Worm (Caenorhabditis elegans): ENCODE data around the gene ran-5.
A peak's percentile ranks its signal among the peaks of the same experiment; 100 is the strongest.

Gene ran-5

DNA sequence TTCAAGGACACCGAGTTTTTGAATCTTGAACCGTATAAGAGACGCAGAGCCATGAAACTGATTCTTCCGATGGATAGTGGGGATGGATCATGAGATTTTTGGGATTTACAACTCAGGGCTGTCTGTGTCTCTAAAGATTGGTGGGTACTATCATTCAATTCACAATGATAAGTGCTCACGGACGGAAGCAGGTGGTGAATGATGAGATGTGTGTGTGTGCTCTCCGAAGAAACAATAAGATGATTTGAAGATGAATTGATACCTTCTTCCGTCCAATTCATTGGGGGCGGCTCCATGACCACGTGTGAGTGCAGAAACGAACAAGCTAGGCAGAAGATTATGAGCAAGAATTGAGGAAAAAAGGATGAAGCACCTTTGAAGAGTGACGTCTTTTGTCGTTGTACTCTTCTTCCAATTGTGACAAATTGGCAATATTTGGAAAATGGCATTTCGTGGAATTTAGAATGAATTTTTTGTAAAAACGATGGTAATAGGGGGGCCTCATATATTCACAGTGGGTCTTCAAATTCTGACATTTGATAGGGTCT, 19.2 kb upstream of the ran-5 start (continued):
- TF ChIP-seq zag-1 (tag; optimal IDR thresholded peaks at IDR 0.05) (no peak), nhr-25 (tag; optimal IDR thresholded peaks at IDR 0.05) (no peak), C34F6.9 (tag; optimal IDR thresholded peaks at IDR 0.05) (peak; percentile 27), lin-11 (tag; optimal IDR thresholded peaks at IDR 0.05) (no peak), blmp-1 (tag; optimal IDR thresholded peaks at IDR 0.05; ENCODE audit: insufficient read depth) (no peak)

DNA sequence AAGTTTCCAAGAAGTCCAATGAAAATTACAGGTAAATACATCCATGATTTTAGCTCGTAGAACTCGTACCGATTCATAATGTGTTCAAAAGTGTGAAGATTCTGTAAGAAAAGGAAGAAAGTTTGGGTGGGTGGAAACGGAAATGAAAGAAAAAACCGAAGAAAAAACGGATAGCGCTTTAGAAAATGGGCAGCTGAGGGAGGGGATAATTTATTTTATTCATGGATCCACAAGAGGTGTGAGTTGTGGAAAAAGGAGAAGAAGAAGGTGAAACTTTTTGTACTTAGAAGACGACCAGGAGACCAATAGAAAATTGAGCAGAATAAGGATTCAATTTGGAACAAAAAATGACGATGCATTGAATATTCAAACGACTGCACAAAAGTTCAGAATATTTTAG, 16.8 kb upstream of the ran-5 start, which contains the start of gene frpr-16:
Gene frpr-16, minus strand, starts transcription at position 101 of the 400 bp plus-strand sequence.
- no peak for TF ChIP-seq blmp-1 (tag; optimal IDR thresholded peaks at IDR 0.05; ENCODE audit: insufficient read depth)
- TF ChIP-seq unc-39 (tag; optimal IDR thresholded peaks at IDR 0.05): no peak
- TF ChIP-seq gmeb-1 (tag; optimal IDR thresholded peaks at IDR 0.05): no peak
- no peak for TF ChIP-seq lin-13 (GFP tag; optimal IDR thresholded peaks at IDR 0.05)
- TF ChIP-seq peb-1 (tag; optimal IDR thresholded peaks at IDR 0.05): no peak
- TF ChIP-seq lin-39 (tag; optimal IDR thresholded peaks at IDR 0.05): no peak
- TF ChIP-seq lsy-2 (tag; optimal IDR thresholded peaks at IDR 0.05): no peak
- TF ChIP-seq zag-1 (tag; optimal IDR thresholded peaks at IDR 0.05): no peak
- TF ChIP-seq nhr-10 (tag; optimal IDR thresholded peaks at IDR 0.05): no peak
- TF ChIP-seq snpc-4 (tag; optimal IDR thresholded peaks at IDR 0.05): no peak
- no peak for TF ChIP-seq nhr-21 (tag; optimal IDR thresholded peaks at IDR 0.05)

DNA sequence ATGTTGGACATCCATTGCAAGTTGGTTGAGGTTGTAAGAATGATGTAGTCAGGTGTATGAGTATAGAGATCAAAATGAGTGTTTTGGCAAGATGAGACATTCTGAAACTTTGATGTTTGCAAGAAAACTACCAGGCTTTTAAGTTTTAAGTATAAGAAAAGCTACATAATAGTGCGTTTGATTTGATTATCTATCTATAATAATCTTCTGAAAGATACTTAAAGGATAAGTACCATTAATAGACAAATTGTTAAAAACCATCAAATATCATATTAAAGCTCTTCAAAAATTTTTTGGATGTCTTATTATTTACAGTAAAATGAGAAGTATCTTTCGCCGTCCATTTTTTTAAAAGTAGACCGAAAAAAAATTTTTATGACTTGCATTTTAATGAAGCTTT, 4.7 kb upstream of the ran-5 start, which contains the start of gene R12C12.10:
Gene R12C12.10, minus strand, starts transcription at position 101 of the 400 bp plus-strand sequence.
- no peak for TF ChIP-seq R02D3.7 (tag; optimal IDR thresholded peaks at IDR 0.05)
- no peak for TF ChIP-seq ama-1 (optimal IDR thresholded peaks at IDR 0.05)
- no peak for TF ChIP-seq ZK546.5 (tag; optimal IDR thresholded peaks at IDR 0.05)
- no peak for TF ChIP-seq C34F6.9 (tag; optimal IDR thresholded peaks at IDR 0.05)
- no peak for TF ChIP-seq nhr-11 (tag; optimal IDR thresholded peaks at IDR 0.05)
- TF ChIP-seq aly-2 (tag; optimal IDR thresholded peaks at IDR 0.05): no peak
- no peak for TF ChIP-seq alr-1 (tag; optimal IDR thresholded peaks at IDR 0.05)
- no peak for TF ChIP-seq mdl-1 (tag; optimal IDR thresholded peaks at IDR 0.05)
- no peak for TF ChIP-seq nhr-77 (tag; optimal IDR thresholded peaks at IDR 0.05)
- no peak for TF ChIP-seq nhr-25 (tag; optimal IDR thresholded peaks at IDR 0.05)
- TF ChIP-seq nhr-21 (tag; optimal IDR thresholded peaks at IDR 0.05): no peak
- no peak for TF ChIP-seq ztf-4 (tag; optimal IDR thresholded peaks at IDR 0.05)

DNA sequence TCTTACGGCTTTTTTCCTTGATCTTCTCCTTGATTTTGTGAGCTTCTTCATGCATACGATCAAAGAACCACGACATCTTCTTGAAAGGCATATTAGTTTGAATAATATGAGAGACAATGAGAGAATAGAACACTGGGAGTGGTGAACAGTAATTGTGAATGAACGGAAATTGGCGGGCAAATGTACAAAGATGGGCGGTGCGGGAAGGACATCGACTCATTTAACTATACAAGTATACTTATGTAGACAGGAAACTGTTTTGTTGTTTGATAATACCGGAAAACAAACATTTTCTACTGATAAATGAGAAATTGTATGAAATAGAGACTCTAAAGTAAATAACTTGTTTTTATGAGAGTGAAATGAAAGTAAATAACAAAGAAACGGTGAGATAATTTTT, 2.9 kb upstream of the ran-5 start, which contains the start of gene R12C12.5:
Gene R12C12.5, minus strand, starts transcription at position 101 of the 400 bp plus-strand sequence.
- TF ChIP-seq zag-1 (tag; optimal IDR thresholded peaks at IDR 0.05) (no peak), skn-1 (tag; optimal IDR thresholded peaks at IDR 0.05) (no peak), mbf-1 (tag; optimal IDR thresholded peaks at IDR 0.05) (no peak), peb-1 (tag; optimal IDR thresholded peaks at IDR 0.05) (no peak), nhr-12 (tag; optimal IDR thresholded peaks at IDR 0.05) (no peak), nhr-77 (tag; optimal IDR thresholded peaks at IDR 0.05) (no peak), lin-11 (tag; optimal IDR thresholded peaks at IDR 0.05) (no peak), ztf-1 (GFP tag; conservative IDR thresholded peaks at IDR 0.05) (no peak), egl-27 (tag; optimal IDR thresholded peaks at IDR 0.05) (no peak), nhr-129 (tag; optimal IDR thresholded peaks at IDR 0.05) (no peak), elt-3 (tag; optimal IDR thresholded peaks at IDR 0.05) (no peak), nhr-25 (tag; optimal IDR thresholded peaks at IDR 0.05) (no peak), lin-13 (GFP tag; optimal IDR thresholded peaks at IDR 0.05) (no peak), gmeb-1 (tag; optimal IDR thresholded peaks at IDR 0.05) (no peak), lsy-2 (tag; optimal IDR thresholded peaks at IDR 0.05) (no peak), alr-1 (tag; optimal IDR thresholded peaks at IDR 0.05) (no peak), fos-1 (tag; optimal IDR thresholded peaks at IDR 0.05) (no peak), C34F6.9 (tag; optimal IDR thresholded peaks at IDR 0.05) (no peak)

DNA sequence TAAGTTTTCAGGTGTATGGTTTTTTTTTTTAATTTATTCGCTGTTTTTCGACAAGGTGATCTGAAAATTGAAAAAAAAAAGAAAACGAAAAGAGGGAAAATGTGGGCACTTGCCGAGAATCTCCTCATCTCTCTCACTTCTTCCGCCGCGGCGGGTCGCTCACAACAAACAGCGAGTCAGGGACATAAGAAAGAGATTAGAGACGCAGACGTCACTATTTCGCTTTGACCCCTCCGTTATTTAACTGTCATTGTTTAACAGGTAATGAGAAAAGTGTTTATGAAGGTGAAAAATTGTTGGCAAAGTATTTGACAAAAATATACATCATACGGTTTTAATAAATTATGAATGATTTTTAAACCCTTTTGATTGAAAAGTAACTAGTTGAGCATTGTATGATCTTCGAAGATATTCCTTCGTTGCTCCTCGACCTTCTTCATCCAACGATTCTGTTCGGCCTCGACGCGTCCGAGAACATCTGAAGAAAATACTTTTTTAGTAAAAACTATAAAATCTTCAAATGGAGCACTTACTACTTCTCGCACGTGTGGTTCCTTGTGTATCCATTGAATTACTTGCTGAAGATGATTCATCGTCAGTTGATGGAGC, 1.8 kb upstream of the ran-5 start:
- TF ChIP-seq nhr-6 (tag; optimal IDR thresholded peaks at IDR 0.05) (no peak), F13H6.1 (tag; optimal IDR thresholded peaks at IDR 0.05) (peak; percentile 2), dmd-4 (tag; optimal IDR thresholded peaks at IDR 0.05) (no peak), egl-27 (tag; optimal IDR thresholded peaks at IDR 0.05) (no peak), sma-3 (GFP tag; optimal IDR thresholded peaks at IDR 0.05) (no peak), blmp-1 (tag; optimal IDR thresholded peaks at IDR 0.05; ENCODE audit: insufficient read depth) (peak; percentile 45), zag-1 (tag; optimal IDR thresholded peaks at IDR 0.05) (no peak), ceh-16 (tag; optimal IDR thresholded peaks at IDR 0.05) (no peak), nhr-25 (tag; optimal IDR thresholded peaks at IDR 0.05) (peak; percentile 60), mdl-1 (tag; optimal IDR thresholded peaks at IDR 0.05) (no peak), lin-13 (GFP tag; optimal IDR thresholded peaks at IDR 0.05) (peak; percentile 15), alr-1 (tag; optimal IDR thresholded peaks at IDR 0.05) (no peak), skn-1 (tag; optimal IDR thresholded peaks at IDR 0.05) (no peak), C34F6.9 (tag; optimal IDR thresholded peaks at IDR 0.05) (peak; percentile 44), snpc-4 (tag; optimal IDR thresholded peaks at IDR 0.05) (no peak), sem-4 (tag; optimal IDR thresholded peaks at IDR 0.05) (peak; percentile 17), peb-1 (tag; optimal IDR thresholded peaks at IDR 0.05) (no peak), ama-1 (optimal IDR thresholded peaks at IDR 0.05) (no peak), crh-2 (tag; optimal IDR thresholded peaks at IDR 0.05) (peak; percentile 2), unc-39 (tag; optimal IDR thresholded peaks at IDR 0.05) (no peak), unc-55 (GFP tag; optimal IDR thresholded peaks at IDR 0.05) (peak; percentile 17), mab-5 (tag; optimal IDR thresholded peaks at IDR 0.05) (no peak), Y55F3AM.14 (GFP tag; optimal IDR thresholded peaks at IDR 0.05) (no peak), fos-1 (tag; optimal IDR thresholded peaks at IDR 0.05) (peak; percentile 15), lsy-2 (tag; optimal IDR thresholded peaks at IDR 0.05) (peak in 1 of 2 experiments; percentile 26), R02D3.7 (tag; optimal IDR thresholded peaks at IDR 0.05) (no peak), nhr-21 (tag; optimal IDR thresholded peaks at IDR 0.05) (no peak)

Data from whole organism, L2 larva.